Worm (Caenorhabditis elegans): ENCODE results near the gene Y43F8B.19.

Y43F8B.19 gene

DNA sequence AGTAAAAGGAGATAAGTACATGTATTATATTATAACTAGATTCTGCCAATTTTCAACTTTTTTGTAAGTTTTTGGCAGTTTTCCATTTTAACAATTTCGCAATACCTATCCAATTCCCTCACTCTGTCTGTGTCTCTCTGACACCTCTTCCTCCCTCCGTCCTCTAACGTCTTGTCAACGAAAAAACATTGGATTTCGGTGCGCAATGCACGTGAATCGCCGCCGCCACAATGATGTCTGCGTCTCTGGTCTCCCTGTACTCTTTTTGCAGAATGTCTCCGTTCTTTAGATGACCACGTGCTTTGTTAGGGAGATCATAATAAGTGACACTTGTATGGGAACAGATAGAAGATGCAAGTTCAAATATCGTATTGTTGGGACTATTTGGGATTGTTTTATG lies 17.1 kb upstream of the Y43F8B.19 start (continued):
- TF ChIP-seq ceh-63 (GFP tag; optimal IDR thresholded peaks at IDR 0.05) (no peak), nhr-71 (tag; optimal IDR thresholded peaks at IDR 0.05) (peak; percentile 99), skn-1 (tag; optimal IDR thresholded peaks at IDR 0.05) (peak; percentile 85), hlh-17 (GFP tag; optimal IDR thresholded peaks at IDR 0.05; ENCODE audit: borderline replicate concordance) (no peak), F16B12.6 (tag; optimal IDR thresholded peaks at IDR 0.05) (no peak), sup-37 (GFP tag; optimal IDR thresholded peaks at IDR 0.05) (peak; percentile 75), zag-1 (tag; optimal IDR thresholded peaks at IDR 0.05) (no peak), isw-1 (GFP tag; IDR thresholded peaks at IDR 0.05) (peak; percentile 73), ceh-82 (tag; optimal IDR thresholded peaks at IDR 0.05) (peak; percentile 72 to 89 (median 88)), sox-4 (tag; optimal IDR thresholded peaks at IDR 0.05) (peak; percentile 73), zip-4 (GFP tag; optimal IDR thresholded peaks at IDR 0.05) (peak; percentile 99), irx-1 (tag; optimal IDR thresholded peaks at IDR 0.05) (peak; percentile 92), fkh-10 (GFP tag; optimal IDR thresholded peaks at IDR 0.05) (peak; percentile 40), C34B4.2 (tag; optimal IDR thresholded peaks at IDR 0.05) (no peak), Y116A8C.19 (tag; optimal IDR thresholded peaks at IDR 0.05; ENCODE audit: borderline replicate concordance) (no peak), C04F5.9 (tag; optimal IDR thresholded peaks at IDR 0.05) (peak; percentile 75), egl-27 (tag; optimal IDR thresholded peaks at IDR 0.05) (peak; percentile 81 to 98), ztf-11 (tag; optimal IDR thresholded peaks at IDR 0.05) (peak in 1 of 2 experiments; percentile 62), blmp-1 (tag; optimal IDR thresholded peaks at IDR 0.05) (peak; percentile 94), ets-5 (GFP tag; IDR thresholded peaks at IDR 0.05) (no peak), dsc-1 (tag; optimal IDR thresholded peaks at IDR 0.05) (peak; percentile 83), pax-3 (tag; optimal IDR thresholded peaks at IDR 0.05) (peak; percentile 89), C16A3.4 (tag; optimal IDR thresholded peaks at IDR 0.05) (peak; percentile 93), vab-15 (tag; optimal IDR thresholded peaks at IDR 0.05) (peak; percentile 7), ceh-8 (GFP tag; optimal IDR thresholded peaks at IDR 0.05) (peak; percentile 48), nhr-19 (GFP tag; conservative IDR thresholded peaks at IDR 0.05) (peak; percentile 99), aly-2 (tag; optimal IDR thresholded peaks at IDR 0.05) (no peak), ceh-88 (GFP tag; IDR thresholded peaks at IDR 0.05) (peak; percentile 80), snu-23 (GFP tag; optimal IDR thresholded peaks at IDR 0.05) (peak; percentile 98), nhr-237 (tag; optimal IDR thresholded peaks at IDR 0.05) (peak; percentile 86), unc-86 (tag; optimal IDR thresholded peaks at IDR 0.05) (peak; percentile 87), nhr-85 (tag) (peak; percentile 100), hlh-4 (tag; optimal IDR thresholded peaks at IDR 0.05) (no peak), rnt-1 (tag; optimal IDR thresholded peaks at IDR 0.05) (peak; percentile 90), nhr-20 (tag; optimal IDR thresholded peaks at IDR 0.05) (peak; percentile 99), elt-2 (tag; optimal IDR thresholded peaks at IDR 0.05) (peak; percentile 52), ztf-4 (tag; optimal IDR thresholded peaks at IDR 0.05) (peak; percentile 93), fkh-4 (tag; optimal IDR thresholded peaks at IDR 0.05; ENCODE audit: borderline replicate concordance) (no peak), nhr-11 (tag; optimal IDR thresholded peaks at IDR 0.05) (peak; percentile 68), lsy-2 (tag; optimal IDR thresholded peaks at IDR 0.05) (peak; percentile 88 to 91), nhr-84 (tag; optimal IDR thresholded peaks at IDR 0.05) (no peak), xbp-1 (tag; optimal IDR thresholded peaks at IDR 0.05) (peak; percentile 90), hpl-2 (GFP tag; optimal IDR thresholded peaks at IDR 0.05) (peak; percentile 79), mdl-1 (tag; optimal IDR thresholded peaks at IDR 0.05) (peak; percentile 95 to 100), lin-13 (GFP tag; optimal IDR thresholded peaks at IDR 0.05) (peak; percentile 87), lin-39 (tag; optimal IDR thresholded peaks at IDR 0.05) (peak; percentile 43), jun-1 (tag; optimal IDR thresholded peaks at IDR 0.05) (peak; percentile 94), efl-1 (optimal IDR thresholded peaks at IDR 0.05) (peak; percentile 81 to 84), efl-1 (GFP tag; optimal IDR thresholded peaks at IDR 0.05 in 1 of 2) (peak; percentile 51 to 95), nhr-47 (tag; optimal IDR thresholded peaks at IDR 0.05) (peak; percentile 96), pag-3 (tag; optimal IDR thresholded peaks at IDR 0.05; ENCODE audit: borderline replicate concordance, insufficient read depth) (no peak), efl-3 (GFP tag; optimal IDR thresholded peaks at IDR 0.05) (no peak), nhr-90 (tag; optimal IDR thresholded peaks at IDR 0.05; ENCODE audit: poor library complexity) (peak; percentile 98)
